Worm (Caenorhabditis elegans) whole organism, midembryonic: ENCODE results near the gene F14H12.6.

ENCODE experiments used
- flt-1 ChIP-seq: fragments of 200-800 bp; sonication (Bioruptor generic); IDR thresholded peaks from 2 replicates; pipeline ENCODE4 v1.3.6; 2022; ENCODE audit warnings: missing genetic modification characterization, missing compliant biosample characterization
- med-1 ChIP-seq: sonication (generic microtip); optimal IDR thresholded peaks from 2 replicates; lab custom pipeline; 2017; ENCODE audit warnings: missing genetic modification characterization, mild to moderate bottlenecking, missing compliant biosample characterization, antibody characterized with exemption, missing genetic modification reagents; ENCODE audit not compliant: insufficient read depth
- ztf-23 ChIP-seq: fragments of 200-800 bp; sonication (Bioruptor generic); IDR thresholded peaks from 2 replicates; pipeline ENCODE4 v1.3.6; 2022; ENCODE audit warnings: missing genetic modification reagents, missing genetic modification characterization, missing compliant biosample characterization
- ztf-29 ChIP-seq: fragments of 200-800 bp; sonication (Bioruptor generic); IDR thresholded peaks from 2 replicates; pipeline ENCODE4 v1.3.6; 2022; ENCODE audit warnings: missing genetic modification reagents, missing genetic modification characterization, missing compliant biosample characterization

DNA sequence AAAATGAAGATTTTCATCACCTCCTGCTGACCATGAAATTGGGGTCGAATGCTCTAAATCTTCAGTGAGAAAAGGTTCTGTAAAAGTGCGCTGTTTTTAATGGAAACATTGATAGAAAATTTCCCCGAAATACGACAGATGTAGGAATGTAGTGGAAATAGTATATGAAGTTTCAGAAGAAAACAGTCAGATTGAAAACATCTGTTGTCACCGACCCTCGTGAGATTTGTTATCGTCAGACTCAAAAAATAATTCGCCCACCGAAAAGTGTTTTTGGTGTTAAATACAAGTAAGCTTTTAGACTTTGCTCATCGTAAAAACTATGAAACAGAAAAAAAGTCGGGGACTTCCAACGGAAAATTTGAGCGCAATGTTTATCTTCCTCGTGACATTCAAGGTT lies 7.5 kb upstream of the F14H12.6 start, which contains the start of gene F14H12.8:
- no peak for TF ChIP-seq ztf-23 (GFP tag; lab: Robert Waterston, UW)
- TF ChIP-seq med-1: no peak
- TF ChIP-seq flt-1: no peak
- TF ChIP-seq ztf-29 (GFP tag; lab: Robert Waterston, UW): no peak
